Worm (Caenorhabditis elegans): ENCODE data around the gene cisd-3.1.

The cisd-3.1 gene

DNA sequence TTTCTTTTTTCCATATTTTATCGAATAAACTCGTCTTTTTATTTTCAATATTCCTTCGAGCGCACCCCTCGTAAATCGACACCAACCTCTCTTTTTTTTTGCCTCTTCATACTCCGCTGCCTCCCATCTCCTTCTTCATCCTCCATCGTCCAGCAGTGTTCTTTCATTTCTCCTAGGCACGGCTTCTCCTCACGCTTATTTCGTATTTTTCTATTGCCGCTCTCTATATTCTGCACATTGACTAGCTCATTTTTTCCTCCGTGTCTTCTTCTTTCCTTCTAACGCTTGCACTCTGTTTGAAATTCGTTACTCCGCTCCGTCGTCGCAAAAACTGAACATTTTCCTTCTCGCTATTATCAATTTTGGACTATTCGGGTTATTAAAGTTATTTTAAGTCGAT, 12.7 kb downstream of the cisd-3.1 start:
- TF ChIP-seq nhr-47 (tag; optimal IDR thresholded peaks at IDR 0.05) (peak; percentile 18), lin-14 (GFP tag; optimal IDR thresholded peaks at IDR 0.05) (peak; percentile 71), fkh-8 (tag; optimal IDR thresholded peaks at IDR 0.05) (peak; percentile 9), ceh-82 (tag; optimal IDR thresholded peaks at IDR 0.05) (peak in 1 of 3 experiments; percentile 50), lsy-2 (tag; optimal IDR thresholded peaks at IDR 0.05) (peak in 1 of 2 experiments; percentile 16), fos-1 (tag; optimal IDR thresholded peaks at IDR 0.05) (no peak), lin-13 (GFP tag; optimal IDR thresholded peaks at IDR 0.05) (no peak), snu-23 (GFP tag; optimal IDR thresholded peaks at IDR 0.05) (no peak), dpl-1 (GFP tag; optimal IDR thresholded peaks at IDR 0.05) (no peak), efl-1 (optimal IDR thresholded peaks at IDR 0.05) (peak in 1 of 2 experiments; percentile 10), efl-1 (GFP tag; optimal IDR thresholded peaks at IDR 0.05 in 1 of 2) (no peak), dsc-1 (tag; optimal IDR thresholded peaks at IDR 0.05) (no peak)

DNA sequence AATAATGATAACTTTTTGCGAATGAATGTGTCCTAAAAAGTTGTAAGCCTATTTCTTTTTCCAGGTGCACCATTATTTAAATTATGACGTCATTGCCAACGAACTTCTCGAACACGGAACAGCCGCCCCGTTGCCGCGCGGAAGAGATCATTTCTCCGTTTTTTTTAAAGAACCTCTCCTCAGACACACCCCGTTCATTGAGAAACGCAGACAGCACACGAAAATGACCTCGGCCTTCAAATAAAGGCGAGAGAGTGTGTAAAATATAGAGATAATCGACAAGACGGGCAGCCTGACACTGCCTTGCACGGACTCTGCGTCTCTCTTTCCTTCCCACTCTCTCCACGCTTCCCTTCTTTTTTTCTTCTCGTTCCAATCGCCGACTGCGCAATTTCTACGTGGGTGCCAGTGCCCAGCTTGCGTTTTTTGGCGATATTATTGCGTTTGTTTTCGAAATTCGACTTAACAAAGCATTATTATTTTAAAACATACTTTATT, 17.8 kb downstream of the cisd-3.1 start:
- TF ChIP-seq unc-130 (tag; optimal IDR thresholded peaks at IDR 0.05), result peak; percentile 24
- TF ChIP-seq nhr-71 (tag; optimal IDR thresholded peaks at IDR 0.05), result peak; percentile 85
- TF ChIP-seq xbp-1 (tag; optimal IDR thresholded peaks at IDR 0.05), result peak; percentile 69
- TF ChIP-seq ces-1 (GFP tag; optimal IDR thresholded peaks at IDR 0.05), result no peak
- TF ChIP-seq pax-3 (tag; optimal IDR thresholded peaks at IDR 0.05), result no peak
- no peak for TF ChIP-seq fkh-4 (tag; optimal IDR thresholded peaks at IDR 0.05; ENCODE audit: borderline replicate concordance)
- TF ChIP-seq unc-98 (GFP tag; IDR thresholded peaks at IDR 0.05), result no peak
- peak; percentile 66 for TF ChIP-seq nhr-77 (tag; optimal IDR thresholded peaks at IDR 0.05)
- TF ChIP-seq unc-62 (GFP tag; optimal IDR thresholded peaks at IDR 0.05), result no peak
- no peak for TF ChIP-seq nhr-84 (tag; optimal IDR thresholded peaks at IDR 0.05)
- no peak for TF ChIP-seq hlh-17 (GFP tag; optimal IDR thresholded peaks at IDR 0.05; ENCODE audit: borderline replicate concordance)
- peak; percentile 52 to 75 (median 60) for TF ChIP-seq ceh-82 (tag; optimal IDR thresholded peaks at IDR 0.05)
- TF ChIP-seq elt-3 (tag; optimal IDR thresholded peaks at IDR 0.05), result peak in 3 of 6 experiments; percentile 11 to 74 (median 22)
- no peak for TF ChIP-seq mef-2 (tag; optimal IDR thresholded peaks at IDR 0.05)
- TF ChIP-seq fkh-10 (GFP tag; optimal IDR thresholded peaks at IDR 0.05), result no peak
- TF ChIP-seq jun-1 (tag; optimal IDR thresholded peaks at IDR 0.05), result peak; percentile 41
- peak; percentile 56 for TF ChIP-seq unc-86 (tag; optimal IDR thresholded peaks at IDR 0.05)
- no peak for TF ChIP-seq F16B12.6 (tag; optimal IDR thresholded peaks at IDR 0.05)
- no peak for TF ChIP-seq alr-1 (tag; optimal IDR thresholded peaks at IDR 0.05; ENCODE audit: borderline replicate concordance)
- TF ChIP-seq nhr-85 (tag), result peak; percentile 84
- no peak for TF ChIP-seq fos-1 (tag; optimal IDR thresholded peaks at IDR 0.05)
- TF ChIP-seq ceh-8 (GFP tag; optimal IDR thresholded peaks at IDR 0.05), result no peak
- TF ChIP-seq nhr-90 (tag; optimal IDR thresholded peaks at IDR 0.05; ENCODE audit: poor library complexity), result peak; percentile 71
- TF ChIP-seq ama-1 (optimal IDR thresholded peaks at IDR 0.05), result no peak
- no peak for TF ChIP-seq ets-5 (GFP tag; IDR thresholded peaks at IDR 0.05)
- no peak for TF ChIP-seq C04F5.9 (tag; optimal IDR thresholded peaks at IDR 0.05)
- TF ChIP-seq vab-15 (tag; optimal IDR thresholded peaks at IDR 0.05), result no peak
- TF ChIP-seq Y116A8C.19 (tag; optimal IDR thresholded peaks at IDR 0.05; ENCODE audit: borderline replicate concordance), result no peak
- TF ChIP-seq rnt-1 (tag; optimal IDR thresholded peaks at IDR 0.05), result peak; percentile 67
- peak in 2 of 3 experiments; percentile 34 to 47 for TF ChIP-seq dpl-1 (GFP tag; optimal IDR thresholded peaks at IDR 0.05)
- no peak for TF ChIP-seq ceh-63 (GFP tag; optimal IDR thresholded peaks at IDR 0.05)
- peak; percentile 54 for TF ChIP-seq dsc-1 (tag; optimal IDR thresholded peaks at IDR 0.05)
- no peak for TF ChIP-seq pqm-1 (tag; optimal IDR thresholded peaks at IDR 0.05)
- no peak for TF ChIP-seq pag-3 (tag; optimal IDR thresholded peaks at IDR 0.05; ENCODE audit: borderline replicate concordance, insufficient read depth)
- no peak for TF ChIP-seq C16A3.4 (tag; optimal IDR thresholded peaks at IDR 0.05)
- TF ChIP-seq mdl-1 (tag; optimal IDR thresholded peaks at IDR 0.05), result peak in 1 of 2 experiments; percentile 55
- TF ChIP-seq lir-3 (tag; optimal IDR thresholded peaks at IDR 0.05; ENCODE audit: poor library complexity), result no peak
- no peak for TF ChIP-seq aha-1 (tag; optimal IDR thresholded peaks at IDR 0.05)
- TF ChIP-seq skn-1 (tag; optimal IDR thresholded peaks at IDR 0.05), result peak; percentile 50
- no peak for TF ChIP-seq ceh-90 (tag; optimal IDR thresholded peaks at IDR 0.05)
- peak; percentile 70 to 82 for TF ChIP-seq efl-1 (optimal IDR thresholded peaks at IDR 0.05)
- TF ChIP-seq efl-1 (GFP tag; optimal IDR thresholded peaks at IDR 0.05 in 1 of 2), result peak; percentile 33 to 93
- peak; percentile 77 for TF ChIP-seq snu-23 (GFP tag; optimal IDR thresholded peaks at IDR 0.05)
- peak; percentile 45 for TF ChIP-seq lin-13 (GFP tag; optimal IDR thresholded peaks at IDR 0.05)
- no peak for TF ChIP-seq mab-9 (GFP tag; IDR thresholded peaks at IDR 0.05)

All from whole organism, L1 larva.